Worm (Caenorhabditis elegans) whole organism, early embryonic: ENCODE results near the gene Y62H9A.9.

Source experiments
- B0310.2 ChIP-seq: sonication (generic microtip); optimal IDR thresholded peaks from 2 replicates; lab custom pipeline; 2016; ENCODE audit warnings: mild to moderate bottlenecking, missing genetic modification characterization, missing compliant biosample characterization
- F13C5.2 ChIP-seq: sonication (generic microtip); optimal IDR thresholded peaks from 2 replicates; lab custom pipeline; 2017; ENCODE audit warnings: mild to moderate bottlenecking, missing genetic modification characterization, inconsistent platforms, missing compliant biosample characterization
- aly-1 ChIP-seq: sonication (generic microtip); optimal IDR thresholded peaks from 2 replicates; lab custom pipeline; 2016; ENCODE audit warnings: missing genetic modification characterization, missing compliant biosample characterization
- ama-1 ChIP-seq: fragments of 150-350 bp; optimal IDR thresholded peaks from 2 replicates; lab custom pipeline; 2014
- ceh-13 ChIP-seq: fragments of 200-800 bp; sonication (Bioruptor generic); optimal IDR thresholded peaks from 2 replicates; lab custom pipeline; 2018; ENCODE audit warnings: mild to moderate bottlenecking, missing genetic modification characterization, missing compliant biosample characterization
- ceh-36 ChIP-seq: sonication (generic microtip); optimal IDR thresholded peaks from 2 replicates; lab custom pipeline; 2016; ENCODE audit warnings: missing genetic modification characterization, inconsistent platforms, missing compliant biosample characterization
- ets-7 ChIP-seq: sonication (generic microtip); optimal IDR thresholded peaks from 2 replicates; lab custom pipeline; 2016; ENCODE audit warnings: missing genotype, missing genetic modification characterization, missing compliant biosample characterization
- flt-1 ChIP-seq: fragments of 200-800 bp; sonication (Bioruptor generic); IDR thresholded peaks from 2 replicates; pipeline ENCODE4 v1.3.6; 2022; ENCODE audit warnings: missing genetic modification characterization, missing compliant biosample characterization
- hmbx-1 ChIP-seq: sonication (generic microtip); optimal IDR thresholded peaks from 2 replicates; lab custom pipeline; 2016; ENCODE audit warnings: mild to moderate bottlenecking, missing genetic modification characterization, missing compliant biosample characterization
- hmg-4 ChIP-seq: fragments of 200-800 bp; sonication (Bioruptor generic); optimal IDR thresholded peaks from 2 replicates; lab custom pipeline; 2018; ENCODE audit warnings: mild to moderate bottlenecking, missing genetic modification characterization, missing compliant biosample characterization
- hnd-1 ChIP-seq: sonication (generic microtip); optimal IDR thresholded peaks from 2 replicates; lab custom pipeline; 2016; ENCODE audit warnings: missing genetic modification characterization, missing compliant biosample characterization
- pes-1 ChIP-seq: fragments of 200-800 bp; sonication (Bioruptor generic); IDR thresholded peaks from 2 replicates; pipeline ENCODE4 v1.3.6; 2022; ENCODE audit warnings: missing genetic modification reagents, missing genetic modification characterization, missing compliant biosample characterization
- scrt-1 ChIP-seq: fragments of 200-800 bp; sonication (Bioruptor generic); IDR thresholded peaks from 2 replicates; pipeline ENCODE4 v1.3.6; 2022; ENCODE audit warnings: missing genetic modification characterization, missing compliant biosample characterization
- sea-1 ChIP-seq: fragments of 200-800 bp; sonication (Bioruptor generic); conservative IDR thresholded peaks from 2 replicates; pipeline ENCODE4 v1.3.6; 2022; ENCODE audit warnings: missing genetic modification characterization, missing compliant biosample characterization
- tbx-11 ChIP-seq: fragments of 200-800 bp; sonication (Bioruptor generic); IDR thresholded peaks from 2 replicates; pipeline ENCODE4 v1.3.6; 2022; ENCODE audit warnings: missing genetic modification characterization, missing compliant biosample characterization
- tbx-37 ChIP-seq: fragments of 200-800 bp; sonication (Bioruptor generic); conservative IDR thresholded peaks from 2 replicates; pipeline ENCODE4 v1.3.6; 2022; ENCODE audit warnings: missing genetic modification reagents, missing genetic modification characterization, missing compliant biosample characterization
- tra-4 ChIP-seq: sonication (generic microtip); optimal IDR thresholded peaks from 2 replicates; lab custom pipeline; 2017; ENCODE audit warnings: missing genetic modification characterization, missing compliant biosample characterization

The Y62H9A.9 gene

ce11 chrX:11852494-11852893 lies 45.4 kb downstream of the Y62H9A.9 start, which contains the start of gene xtr-1:
xtr-1 (plus strand) TSS chrX:11852794.
- TF ChIP-seq tbx-37 (GFP tag; lab: Robert Waterston, UW): no peak
- TF ChIP-seq ets-7: no peak
- TF ChIP-seq pes-1 (GFP tag; lab: Robert Waterston, UW): no peak
- no peak for TF ChIP-seq tbx-11 (GFP tag; lab: Robert Waterston, UW)

ce11 chrX:11850572-11850971 lies 47.4 kb downstream of the Y62H9A.9 start, which contains the start of gene F54F7.14:
F54F7.14 (plus strand) TSS chrX:11850872.
- TF ChIP-seq ets-7 (no peak), aly-1 (tag; lab: Kevin White, UChicago) (no peak), sea-1 (GFP tag; lab: Robert Waterston, UW) (no peak), hmbx-1 (tag; lab: Kevin White, UChicago) (no peak), tbx-37 (GFP tag; lab: Robert Waterston, UW) (no peak), hnd-1 (tag; lab: Kevin White, UChicago) (no peak), hmg-4 (GFP tag; lab: Kevin White, UChicago) (no peak), ceh-36 (tag; lab: Kevin White, UChicago) (no peak), B0310.2 (tag; lab: Kevin White, UChicago) (no peak), tbx-11 (GFP tag; lab: Robert Waterston, UW) (no peak), ama-1 (lab: Kevin White, UChicago) (no peak), ceh-13 (GFP tag; lab: Kevin White, UChicago) (no peak), scrt-1 (GFP tag; lab: Robert Waterston, UW) (no peak), F13C5.2 (tag; lab: Kevin White, UChicago) (no peak), pes-1 (GFP tag; lab: Robert Waterston, UW) (no peak), flt-1 (GFP tag; lab: Robert Waterston, UW) (no peak), tra-4 (no peak)

DNA sequence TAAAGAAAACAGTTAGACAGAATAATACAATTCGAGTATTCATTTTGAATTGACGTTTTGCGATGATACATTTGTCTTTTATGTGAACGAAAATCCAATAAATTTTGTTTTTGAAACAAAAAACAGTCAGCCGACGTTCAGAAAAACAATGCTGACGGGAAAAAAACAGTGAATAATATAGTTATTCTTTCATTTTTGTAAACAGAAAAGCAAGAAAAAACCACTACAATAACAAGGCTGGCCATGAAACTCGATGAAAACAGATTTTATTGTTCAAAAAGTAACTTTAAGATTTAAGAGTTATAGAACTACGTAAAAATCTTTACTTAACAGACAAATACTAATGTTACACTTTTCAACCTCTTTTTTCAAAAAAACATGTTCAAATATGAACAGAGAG lies 47.9 kb downstream of the Y62H9A.9 start, which contains the start of gene F54F7.3:
Gene F54F7.3, minus strand, starts transcription at position 101 of the 400 bp plus-strand sequence.
- no peak for TF ChIP-seq tbx-11 (GFP tag; lab: Robert Waterston, UW)
- TF ChIP-seq pes-1 (GFP tag; lab: Robert Waterston, UW): no peak

DNA sequence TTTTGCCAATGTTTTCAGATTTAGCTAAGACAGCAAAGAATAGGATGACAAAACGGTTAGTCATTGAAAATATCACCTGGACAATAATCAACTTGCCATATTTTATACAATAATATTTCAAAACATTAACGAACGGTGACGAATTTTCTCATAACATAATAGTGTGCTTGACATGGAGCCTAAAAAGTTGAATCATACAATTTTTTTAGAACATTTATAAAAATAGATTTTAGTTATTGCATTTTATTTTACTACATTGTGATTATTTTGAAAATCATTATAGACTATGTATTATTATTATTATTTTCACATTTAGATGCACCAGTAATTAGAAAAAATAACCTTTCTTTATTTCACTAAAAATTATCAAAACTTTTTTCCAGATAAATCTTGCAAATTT lies 49.3 kb downstream of the Y62H9A.9 start, which contains the start of gene F54F7.9:
Gene F54F7.9, minus strand, starts transcription at position 101 of the 400 bp plus-strand sequence.
- no peak for TF ChIP-seq hmbx-1 (tag; lab: Kevin White, UChicago)
- no peak for TF ChIP-seq ceh-13 (GFP tag; lab: Kevin White, UChicago)
- no peak for TF ChIP-seq sea-1 (GFP tag; lab: Robert Waterston, UW)
- no peak for TF ChIP-seq tbx-37 (GFP tag; lab: Robert Waterston, UW)
- no peak for TF ChIP-seq pes-1 (GFP tag; lab: Robert Waterston, UW)
- TF ChIP-seq B0310.2 (tag; lab: Kevin White, UChicago): no peak
- no peak for TF ChIP-seq scrt-1 (GFP tag; lab: Robert Waterston, UW)
- no peak for TF ChIP-seq flt-1 (GFP tag; lab: Robert Waterston, UW)
- no peak for TF ChIP-seq hmg-4 (GFP tag; lab: Kevin White, UChicago)
- TF ChIP-seq tra-4: no peak
- no peak for TF ChIP-seq ama-1 (lab: Kevin White, UChicago)
- TF ChIP-seq tbx-11 (GFP tag; lab: Robert Waterston, UW): no peak
- no peak for TF ChIP-seq ets-7
- TF ChIP-seq aly-1 (tag; lab: Kevin White, UChicago): no peak
- no peak for TF ChIP-seq F13C5.2 (tag; lab: Kevin White, UChicago)
- no peak for TF ChIP-seq ceh-36 (tag; lab: Kevin White, UChicago)
